Worm (Caenorhabditis elegans) whole organism, mixed stage, embryonic: ENCODE data around the gene H43E16.1.
"Not testable (repeated sequence)": the region's sequence is repeated elsewhere in the genome, so short reads cannot be mapped to it uniquely, and the experiment has no call there.

Experiments
- M03D4.4 ChIP-seq: sonication (generic microtip); optimal IDR thresholded peaks from 2 replicates; lab custom pipeline; 2017; ENCODE audit warnings: mild to moderate bottlenecking, missing genetic modification characterization, missing compliant biosample characterization
- bed-3 ChIP-seq: fragments of 200-800 bp; sonication (Bioruptor generic); optimal IDR thresholded peaks from 3 replicates; lab custom pipeline; 2018; ENCODE audit warnings: mild to moderate bottlenecking, missing genetic modification characterization, moderate library complexity, missing compliant biosample characterization
- blmp-1 ChIP-seq: fragments of 150-350 bp; optimal IDR thresholded peaks from 2 replicates; lab custom pipeline; 2014; ENCODE audit warnings: missing biosample characterization, missing genetic modification characterization
- ceh-43 ChIP-seq: fragments of 200-800 bp; sonication (Bioruptor generic); optimal IDR thresholded peaks from 2 replicates; lab custom pipeline; 2018; ENCODE audit warnings: mild to moderate bottlenecking, missing genetic modification characterization, moderate library complexity, missing compliant biosample characterization
- ces-1 ChIP-seq: fragments of 150-350 bp; optimal IDR thresholded peaks from 2 replicates; lab custom pipeline; 2014; ENCODE audit warnings: missing biosample characterization, missing genetic modification reagents, missing genetic modification characterization
- drap-1 ChIP-seq: fragments of 200-800 bp; sonication (Bioruptor generic); optimal IDR thresholded peaks from 3 replicates; lab custom pipeline; 2018; ENCODE audit warnings: mild to moderate bottlenecking, missing genetic modification characterization, missing compliant biosample characterization
- elt-1 ChIP-seq: sonication (generic microtip); optimal IDR thresholded peaks from 2 replicates; lab custom pipeline; 2017; ENCODE audit warnings: missing genetic modification characterization, mild to moderate bottlenecking, missing compliant biosample characterization, antibody characterized with exemption, moderate library complexity, borderline replicate concordance; ENCODE audit not compliant: insufficient read depth
- elt-3 ChIP-seq: fragments of 150-350 bp; optimal IDR thresholded peaks from 2 replicates; lab custom pipeline; 2014; ENCODE audit warnings: missing biosample characterization, missing genetic modification characterization
- flh-1 ChIP-seq: fragments of 200-800 bp; sonication (Bioruptor generic); optimal IDR thresholded peaks from 2 replicates; lab custom pipeline; 2018; ENCODE audit warnings: mild to moderate bottlenecking, missing genetic modification characterization, moderate library complexity, missing compliant biosample characterization
- ham-2 ChIP-seq: fragments of 200-800 bp; sonication (Bioruptor generic); optimal IDR thresholded peaks from 2 replicates; lab custom pipeline; 2018; ENCODE audit warnings: mild to moderate bottlenecking, missing genetic modification characterization, missing compliant biosample characterization
- hlh-1 ChIP-seq: fragments of 150-350 bp; optimal IDR thresholded peaks from 2 replicates; lab custom pipeline; 2014; ENCODE audit warnings: missing biosample characterization, missing genetic modification reagents, missing genetic modification characterization
- lin-13 ChIP-seq: fragments of 150-350 bp; optimal IDR thresholded peaks from 2 replicates; lab custom pipeline; 2014; ENCODE audit warnings: missing biosample characterization, missing genetic modification characterization
- lin-32 ChIP-seq: fragments of 200-800 bp; sonication (Bioruptor generic); optimal IDR thresholded peaks from 2 replicates; lab custom pipeline; 2018; ENCODE audit warnings: mild to moderate bottlenecking, missing genetic modification characterization, missing compliant biosample characterization
- lsy-2 ChIP-seq: fragments of 150-350 bp; optimal IDR thresholded peaks from 2 replicates; lab custom pipeline; 2014; ENCODE audit warnings: missing biosample characterization, missing genetic modification characterization
- mab-5 ChIP-seq: fragments of 150-350 bp; optimal IDR thresholded peaks from 2 replicates; lab custom pipeline; 2014; ENCODE audit warnings: missing biosample characterization, missing genetic modification characterization
- mep-1 ChIP-seq: fragments of 150-350 bp; optimal IDR thresholded peaks from 2 replicates; lab custom pipeline; 2017; ENCODE audit warnings: missing biosample characterization, missing genetic modification reagents, missing genetic modification characterization, inconsistent platforms
- mls-2 ChIP-seq: sonication (generic microtip); optimal IDR thresholded peaks from 2 replicates; lab custom pipeline; 2016; ENCODE audit warnings: mild to moderate bottlenecking, missing genetic modification characterization, moderate library complexity, missing compliant biosample characterization
- nhr-12 ChIP-seq: fragments of 150-350 bp; optimal IDR thresholded peaks from 2 replicates; lab custom pipeline; 2014; ENCODE audit warnings: missing biosample characterization, missing genetic modification characterization
- nhr-237 ChIP-seq: fragments of 150-350 bp; optimal IDR thresholded peaks from 2 replicates; lab custom pipeline; 2014; ENCODE audit warnings: missing biosample characterization, missing genetic modification characterization
- nhr-28 ChIP-seq: fragments of 150-350 bp; optimal IDR thresholded peaks from 2 replicates; lab custom pipeline; 2014; ENCODE audit warnings: missing biosample characterization, missing genetic modification characterization
- nhr-76 ChIP-seq: sonication (generic microtip); optimal IDR thresholded peaks from 2 replicates; lab custom pipeline; 2017; ENCODE audit warnings: missing biosample characterization, missing genetic modification characterization
- pha-4 ChIP-seq: fragments of 150-350 bp; optimal IDR thresholded peaks from 2 replicates; lab custom pipeline; 2018; ENCODE audit warnings: missing biosample characterization, missing genetic modification reagents, missing genetic modification characterization
- sem-2 ChIP-seq: fragments of 200-800 bp; sonication (Bioruptor generic); optimal IDR thresholded peaks from 2 replicates; lab custom pipeline; 2018; ENCODE audit warnings: mild to moderate bottlenecking, missing genetic modification characterization, missing compliant biosample characterization
- snpc-4 ChIP-seq: fragments of 150-350 bp; optimal IDR thresholded peaks from 2 replicates; lab custom pipeline; 2014; ENCODE audit warnings: missing biosample characterization, missing genetic modification characterization
- sptf-1 ChIP-seq: sonication (generic microtip); optimal IDR thresholded peaks from 2 replicates; lab custom pipeline; 2017; ENCODE audit warnings: mild to moderate bottlenecking, missing genetic modification characterization, moderate library complexity, missing compliant biosample characterization
- tbx-8 ChIP-seq: fragments of 200-800 bp; sonication (Bioruptor generic); optimal IDR thresholded peaks from 2 replicates; lab custom pipeline; 2018; ENCODE audit warnings: mild to moderate bottlenecking, missing genetic modification characterization, moderate library complexity, missing compliant biosample characterization
- unc-39 ChIP-seq: fragments of 150-350 bp; optimal IDR thresholded peaks from 2 replicates; lab custom pipeline; 2014; ENCODE audit warnings: missing biosample characterization, missing genetic modification characterization
- unc-62 ChIP-seq: fragments of 150-350 bp; optimal IDR thresholded peaks from 2 replicates; lab custom pipeline; 2014; ENCODE audit warnings: missing biosample characterization, missing genetic modification reagents, missing genetic modification characterization
- zip-8 ChIP-seq: fragments of 150-350 bp; optimal IDR thresholded peaks from 2 replicates; lab custom pipeline; 2014; ENCODE audit warnings: missing biosample characterization, missing genetic modification characterization
- ztf-11 ChIP-seq: fragments of 150-350 bp; optimal IDR thresholded peaks from 2 replicates; lab custom pipeline; 2014; ENCODE audit warnings: missing biosample characterization, missing genetic modification characterization

Gene H43E16.1

ce11 chrII:6673894-6674293 lies at the start of gene H43E16.1:
TSS of gene H43E16.1 (plus strand) at chrII:6674268.
- peak; percentile 97 for TF ChIP-seq zip-8 (tag; lab: Kevin White, UChicago)
- TF ChIP-seq mep-1 (tag; lab: Kevin White, UChicago): no peak

- TF ChIP-seq mls-2 (no peak), unc-62 (GFP tag; lab: Kevin White, UChicago) (no peak), ztf-11 (tag; lab: Kevin White, UChicago) (no peak), bed-3 (GFP tag; lab: Kevin White, UChicago) (no peak), elt-1 (tag; lab: Kevin White, UChicago) (no peak), sptf-1 (no peak), ham-2 (GFP tag; lab: Kevin White, UChicago) (no peak), nhr-12 (tag; lab: Kevin White, UChicago) (no peak), hlh-1 (tag; lab: Kevin White, UChicago) (no peak), flh-1 (no peak), elt-3 (tag; lab: Kevin White, UChicago) (no peak), drap-1 (GFP tag; lab: Kevin White, UChicago) (no peak), lsy-2 (no peak), lin-32 (no peak), mab-5 (tag; lab: Kevin White, UChicago) (no peak), nhr-28 (tag; lab: Kevin White, UChicago) (no peak), sem-2 (no peak), snpc-4 (tag; lab: Kevin White, UChicago) (no peak)
These were observed 48.8 kb upstream of the H43E16.1 start, which contains the start of gene F54H5.14 for ce11 chrII:6625302-6625701. TSS of gene F54H5.14 (minus strand) at chrII:6625402.

ce11 chrII:6627182-6627581 lies 46.9 kb upstream of the H43E16.1 start, which contains the start of the genes F54H5.5 and F54H5.2:
TSS of gene F54H5.5 (minus strand) at chrII:6627282.
TSS of gene F54H5.2 (plus strand) at chrII:6627484.
- TF ChIP-seq mab-5 (tag; lab: Kevin White, UChicago); lsy-2; ces-1 (GFP tag; lab: Kevin White, UChicago): not testable (repeated sequence)

- no peak for TF ChIP-seq drap-1 (GFP tag; lab: Kevin White, UChicago)
- TF ChIP-seq tbx-8 (GFP tag; lab: Kevin White, UChicago): no peak
These were observed 45.7 kb upstream of the H43E16.1 start for ce11 chrII:6628397-6628796.

- TF ChIP-seq lsy-2 (no peak), lin-32 (no peak), elt-1 (tag; lab: Kevin White, UChicago) (no peak), mab-5 (tag; lab: Kevin White, UChicago) (no peak), lin-13 (tag; lab: Kevin White, UChicago) (no peak), nhr-12 (tag; lab: Kevin White, UChicago) (no peak), nhr-28 (tag; lab: Kevin White, UChicago) (no peak), nhr-237 (tag; lab: Kevin White, UChicago) (no peak), flh-1 (no peak), nhr-76 (no peak), M03D4.4 (tag; lab: Kevin White, UChicago) (no peak), unc-39 (tag; lab: Kevin White, UChicago) (no peak), snpc-4 (tag; lab: Kevin White, UChicago) (no peak), mep-1 (tag; lab: Kevin White, UChicago) (no peak), pha-4 (tag; lab: Kevin White, UChicago) (no peak)
- TF ChIP-seq, all 35 proteins: peak for 0
These were observed 44.3 kb upstream of the H43E16.1 start for ce11 chrII:6629775-6630174.

ce11 chrII:6630811-6631210 lies 43.3 kb upstream of the H43E16.1 start, which contains the start of gene T19D12.4:
TSS of gene T19D12.4 (plus strand) at chrII:6631105.
- TF ChIP-seq blmp-1 (tag; lab: Kevin White, UChicago) (no peak), ham-2 (GFP tag; lab: Kevin White, UChicago) (no peak), sptf-1 (no peak), drap-1 (GFP tag; lab: Kevin White, UChicago) (no peak), ceh-43 (GFP tag; lab: Kevin White, UChicago) (no peak), hlh-1 (tag; lab: Kevin White, UChicago) (no peak), unc-39 (tag; lab: Kevin White, UChicago) (no peak), mep-1 (tag; lab: Kevin White, UChicago) (no peak), lin-13 (tag; lab: Kevin White, UChicago) (no peak), snpc-4 (tag; lab: Kevin White, UChicago) (no peak), nhr-76 (no peak), nhr-237 (tag; lab: Kevin White, UChicago) (no peak), nhr-28 (tag; lab: Kevin White, UChicago) (no peak)
- TF ChIP-seq, all 35 proteins: peak for 0
